Fruit fly (Drosophila melanogaster): ENCODE results near the gene CG11417.

The CG11417 gene

DNA sequence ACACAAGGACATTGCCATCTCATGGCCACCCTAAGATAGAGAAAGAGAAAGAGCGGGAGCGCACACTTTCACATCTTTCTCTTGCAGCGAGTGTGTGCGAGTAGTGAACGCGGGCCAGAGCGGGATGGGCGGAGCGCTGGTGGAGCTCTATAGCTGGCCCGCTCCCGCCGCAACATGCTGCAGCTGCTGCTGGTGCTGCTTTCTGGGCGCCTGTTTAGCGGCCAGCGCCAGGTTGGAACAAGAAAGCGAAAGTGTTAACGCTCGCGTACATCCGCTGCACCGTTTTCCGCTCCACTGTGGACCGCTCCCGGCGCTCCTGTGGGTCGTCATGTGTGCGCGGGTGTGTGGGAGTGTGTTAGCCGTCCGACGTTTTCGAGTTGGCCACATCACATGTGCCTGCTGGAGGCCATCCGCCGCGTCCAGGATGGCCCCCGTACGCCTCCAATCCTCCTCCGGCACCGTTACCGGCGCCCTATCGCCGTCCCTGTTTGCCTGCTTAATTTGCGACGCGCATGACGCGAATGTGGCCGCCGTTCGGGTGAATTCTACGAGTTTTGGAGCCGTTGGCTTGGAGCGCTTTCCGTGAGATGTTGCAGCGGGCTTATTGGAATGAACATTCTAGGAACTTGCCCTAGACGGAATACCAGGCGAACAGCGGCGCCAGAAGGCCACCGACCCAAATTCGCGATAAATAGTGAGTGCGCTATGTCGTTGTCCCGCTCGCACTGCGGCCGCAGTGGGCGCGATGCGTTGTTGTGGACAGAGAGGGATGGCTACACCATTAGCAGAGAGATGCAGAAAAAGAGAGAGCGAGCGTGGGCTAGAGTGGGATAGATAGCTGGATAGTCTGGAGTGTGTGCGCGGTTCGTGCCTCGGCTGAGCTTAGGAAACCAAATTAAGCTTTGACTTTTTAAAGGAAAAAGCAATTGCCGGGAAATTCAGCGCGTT lies 45.5 kb downstream of the CG11417 start (continued):
- no peak for TF ChIP-seq Atf-2 (GFP tag; optimal IDR thresholded peaks at IDR 0.05)
- peak; percentile 83 for TF ChIP-seq sd (tag; optimal IDR thresholded peaks at IDR 0.05)
- TF ChIP-seq CG12104 (GFP tag; optimal IDR thresholded peaks at IDR 0.05): no peak
- TF ChIP-seq HHEX (GFP tag; optimal IDR thresholded peaks at IDR 0.05): no peak
- TF ChIP-seq vnd (GFP tag; IDR thresholded peaks at IDR 0.05; ENCODE audit: partially characterized antibody): 0 out of 3 replicates have a peak, but pooled peaks have one; percentile 18
- TF ChIP-seq E2f2 (GFP tag; IDR thresholded peaks at IDR 0.05): peak; percentile 85
- TF ChIP-seq NFAT (GFP tag; IDR thresholded peaks at IDR 0.05): no peak
- TF ChIP-seq CG9932 (GFP tag; IDR thresholded peaks at IDR 0.05): peak; percentile 24; the same call in 1 of the 2 replicates
- TF ChIP-seq HmgD (GFP tag; optimal IDR thresholded peaks at IDR 0.05): peak; percentile 84
- no peak for TF ChIP-seq CG15073 (GFP tag; optimal IDR thresholded peaks at IDR 0.05)
- peak; percentile 9 for TF ChIP-seq CG5245 (GFP tag; optimal IDR thresholded peaks at IDR 0.05)
- no peak for TF ChIP-seq hbn (GFP tag; IDR thresholded peaks at IDR 0.05; ENCODE audit: partially characterized antibody)
- TF ChIP-seq Jarid2 (GFP tag; optimal IDR thresholded peaks at IDR 0.05): no peak
- peak; percentile 33; the same call in 1 of the 3 replicates for TF ChIP-seq CG14860 (GFP tag; IDR thresholded peaks at IDR 0.05; ENCODE audit: partially characterized antibody)
- TF ChIP-seq CG12391 (tag; optimal IDR thresholded peaks at IDR 0.05): no peak
- TF ChIP-seq twi (tag; optimal IDR thresholded peaks at IDR 0.05): peak; percentile 7
- no peak for TF ChIP-seq stc (GFP tag; IDR thresholded peaks at IDR 0.05)
- no peak for TF ChIP-seq eyg (GFP tag; optimal IDR thresholded peaks at IDR 0.05)
- peak; percentile 71 for TF ChIP-seq HmgZ (tag; optimal IDR thresholded peaks at IDR 0.05)
- no peak for TF ChIP-seq ems (GFP tag; optimal IDR thresholded peaks at IDR 0.05)
- TF ChIP-seq Dll (GFP tag; IDR thresholded peaks at IDR 0.05; ENCODE audit: partially characterized antibody): 0 out of 4 replicates have a peak, but pooled peaks have one; percentile 27
- TF ChIP-seq Dp (GFP tag; optimal IDR thresholded peaks at IDR 0.05): peak; percentile 75
- TF ChIP-seq Vsx1 (GFP tag; optimal IDR thresholded peaks at IDR 0.05): no peak
- peak; percentile 13 for TF ChIP-seq CrebB (tag; optimal IDR thresholded peaks at IDR 0.05)
- no peak for TF ChIP-seq ap (GFP tag; IDR thresholded peaks at IDR 0.05)
- no peak for TF ChIP-seq ab (GFP tag; optimal IDR thresholded peaks at IDR 0.05)
- no peak for TF ChIP-seq Gug (GFP tag; IDR thresholded peaks at IDR 0.05)
- no peak for TF ChIP-seq CG18764 (GFP tag; optimal IDR thresholded peaks at IDR 0.05)
- TF ChIP-seq Atf3 (GFP tag; optimal IDR thresholded peaks at IDR 0.05): no peak
- TF ChIP-seq chif (GFP tag; optimal IDR thresholded peaks at IDR 0.05): no peak
- TF ChIP-seq hkb (optimal IDR thresholded peaks at IDR 0.05): no peak
- 0 out of 2 replicates have a peak, but pooled peaks have one; percentile 12 for TF ChIP-seq hkb (GFP tag; IDR thresholded peaks at IDR 0.05)
- no peak for TF ChIP-seq tap (tag; optimal IDR thresholded peaks at IDR 0.05)
- peak; percentile 69 for TF ChIP-seq CG15514 (GFP tag; optimal IDR thresholded peaks at IDR 0.05)
- no peak for TF ChIP-seq Taf1 (GFP tag; IDR thresholded peaks at IDR 0.05)
- peak; percentile 45 for TF ChIP-seq CG4328 (GFP tag; optimal IDR thresholded peaks at IDR 0.05)
- no peak for TF ChIP-seq slp2 (GFP tag; optimal IDR thresholded peaks at IDR 0.05)
- TF ChIP-seq CG17802 (tag; optimal IDR thresholded peaks at IDR 0.05): no peak
- no peak for TF ChIP-seq NC2α (GFP tag; optimal IDR thresholded peaks at IDR 0.05)
- peak; percentile 30 for TF ChIP-seq Hey (tag; optimal IDR thresholded peaks at IDR 0.05)
- 0 out of 2 replicates have a peak, but pooled peaks have one; percentile 13 for TF ChIP-seq ara (GFP tag; IDR thresholded peaks at IDR 0.05)
- TF ChIP-seq Nf-YC (tag; optimal IDR thresholded peaks at IDR 0.05): peak; percentile 79
- TF ChIP-seq CG12236 (GFP tag; optimal IDR thresholded peaks at IDR 0.05): no peak
- TF ChIP-seq insv (GFP tag; optimal IDR thresholded peaks at IDR 0.05): peak in 1 of 2 experiments; percentile 65
- 0 out of 3 replicates have a peak, but pooled peaks have one; percentile 9 for TF ChIP-seq gce (GFP tag; IDR thresholded peaks at IDR 0.05)
- TF ChIP-seq NK7.1 (GFP tag; optimal IDR thresholded peaks at IDR 0.05): peak; percentile 4
- no peak for TF ChIP-seq D19A (tag; optimal IDR thresholded peaks at IDR 0.05)
- TF ChIP-seq Myb (GFP tag; optimal IDR thresholded peaks at IDR 0.05): peak; percentile 56
- TF ChIP-seq CG7271 (tag; optimal IDR thresholded peaks at IDR 0.05): no peak
